Fruit fly (Drosophila melanogaster) Kc167 (cell line): Measurements from ENCODE around the gene ago.

ENCODE experiments used
- Myc ChIP-seq: fragments of >200 bp; optimal IDR thresholded peaks from 2 replicates; lab custom pipeline; 2017; ENCODE audit warnings: missing external identifiers
- Sin3A ChIP-seq: fragments of >200 bp; optimal IDR thresholded peaks from 2 replicates; lab custom pipeline; 2018; ENCODE audit warnings: missing external identifiers
- h ChIP-seq: fragments of >200 bp; optimal IDR thresholded peaks from 3 replicates; lab custom pipeline; 2018; ENCODE audit warnings: missing external identifiers
- insv ChIP-seq: fragments of >200 bp; optimal IDR thresholded peaks from 3 replicates; lab custom pipeline; 2018; ENCODE audit warnings: missing external identifiers
- psq ChIP-seq: fragments of >200 bp; optimal IDR thresholded peaks from 2 replicates; lab custom pipeline; 2017; ENCODE audit warnings: missing external identifiers
- ttk ChIP-seq: sonication (Bioruptor generic); optimal IDR thresholded peaks from 2 replicates; lab custom pipeline; 2017; ENCODE audit warnings: missing external identifiers

DNA sequence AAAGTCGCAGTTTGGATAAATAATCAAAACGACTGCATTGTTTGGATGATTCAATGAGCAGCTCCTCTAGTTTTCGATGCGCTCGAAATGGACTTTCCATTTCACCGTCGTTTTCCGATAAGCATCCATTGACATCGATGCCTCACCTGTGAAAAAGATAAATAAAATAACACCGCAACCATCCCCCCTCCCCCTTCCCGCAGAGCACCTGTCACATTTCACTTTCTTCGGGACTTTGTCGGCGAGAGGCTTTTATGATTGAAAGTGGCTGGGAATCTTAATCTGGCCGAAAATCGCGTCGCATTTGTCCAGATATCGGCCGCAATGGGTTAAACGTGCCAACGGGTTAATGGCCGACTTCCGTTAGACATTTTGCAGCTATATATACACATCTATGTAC is 15.1 kb upstream of the ago start:
- no peak for TF ChIP-seq psq (lab: Kevin White, UChicago)
- no peak for TF ChIP-seq insv (lab: Kevin White, UChicago)
- TF ChIP-seq Myc (lab: Kevin White, UChicago), result no peak
- no peak for TF ChIP-seq Sin3A (lab: Kevin White, UChicago)
- no peak for TF ChIP-seq h (lab: Kevin White, UChicago)
- no peak for TF ChIP-seq ttk
